Worm (Caenorhabditis elegans): Measurements from ENCODE around the gene F19G12.9.

DNA sequence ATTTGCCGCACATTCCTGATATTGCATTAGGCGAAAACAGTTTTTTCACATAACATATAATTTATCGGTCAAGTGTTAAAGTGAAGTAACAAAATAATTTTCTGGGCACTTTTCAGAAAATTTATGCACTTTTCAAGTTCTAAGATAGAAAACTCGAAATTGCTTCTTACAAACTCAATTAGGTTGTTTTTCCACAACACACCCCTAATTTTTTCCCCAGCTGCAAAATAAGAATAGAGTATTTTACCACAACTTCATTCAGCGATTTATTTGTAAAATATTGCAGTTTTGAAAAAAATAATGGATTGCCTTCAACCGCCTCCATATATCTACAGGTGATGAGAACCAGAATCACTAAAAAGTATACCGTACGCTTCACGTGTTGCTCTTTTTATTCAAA lies 6.2 kb upstream of the F19G12.9 start, which contains the start of gene srh-19:
- TF ChIP-seq nhr-6 (tag; optimal IDR thresholded peaks at IDR 0.05) (no peak), sma-3 (GFP tag; optimal IDR thresholded peaks at IDR 0.05) (no peak), F13H6.1 (tag; optimal IDR thresholded peaks at IDR 0.05) (no peak), nhr-237 (tag; optimal IDR thresholded peaks at IDR 0.05) (no peak), nhr-12 (tag; optimal IDR thresholded peaks at IDR 0.05) (no peak), skn-1 (tag; optimal IDR thresholded peaks at IDR 0.05) (no peak), elt-3 (tag; optimal IDR thresholded peaks at IDR 0.05) (no peak), dmd-4 (tag; optimal IDR thresholded peaks at IDR 0.05) (no peak), mab-5 (tag; optimal IDR thresholded peaks at IDR 0.05) (no peak)

Data from whole organism, L2 larva.